Worm (Caenorhabditis elegans): ENCODE data around the gene hpo-19.

The hpo-19 gene

ce11 chrV:6429870-6430339 lies 6.5 kb upstream of the hpo-19 start, which contains the start of gene alh-4:
alh-4 (minus strand) TSS chrV:6429920.
- no peak for TF ChIP-seq egl-27 (tag; optimal IDR thresholded peaks at IDR 0.05)
- no peak for TF ChIP-seq elt-1 (tag; optimal IDR thresholded peaks at IDR 0.05)
- TF ChIP-seq mdl-1 (tag; optimal IDR thresholded peaks at IDR 0.05): no peak
- no peak for TF ChIP-seq nhr-77 (tag; optimal IDR thresholded peaks at IDR 0.05)
- TF ChIP-seq blmp-1 (tag; optimal IDR thresholded peaks at IDR 0.05; ENCODE audit: insufficient read depth): peak; percentile 3
- peak; percentile 6 for TF ChIP-seq nhr-21 (tag; optimal IDR thresholded peaks at IDR 0.05)
- TF ChIP-seq F13H6.1 (tag; optimal IDR thresholded peaks at IDR 0.05): no peak
- TF ChIP-seq dmd-4 (tag; optimal IDR thresholded peaks at IDR 0.05): no peak
- no peak for TF ChIP-seq skn-1 (tag; optimal IDR thresholded peaks at IDR 0.05)
- TF ChIP-seq sma-3 (GFP tag; optimal IDR thresholded peaks at IDR 0.05): peak; percentile 61
- TF ChIP-seq R02D3.7 (tag; optimal IDR thresholded peaks at IDR 0.05): no peak
- no peak for TF ChIP-seq C34F6.9 (tag; optimal IDR thresholded peaks at IDR 0.05)
- TF ChIP-seq mbf-1 (tag; optimal IDR thresholded peaks at IDR 0.05): no peak
- no peak for TF ChIP-seq nhr-11 (tag; optimal IDR thresholded peaks at IDR 0.05)
- TF ChIP-seq lin-39 (tag; optimal IDR thresholded peaks at IDR 0.05): no peak
- TF ChIP-seq zag-1 (tag; optimal IDR thresholded peaks at IDR 0.05): no peak
- no peak for TF ChIP-seq nhr-6 (tag; optimal IDR thresholded peaks at IDR 0.05)
- no peak for TF ChIP-seq ZK546.5 (tag; optimal IDR thresholded peaks at IDR 0.05)
- TF ChIP-seq nhr-10 (tag; optimal IDR thresholded peaks at IDR 0.05): no peak
- no peak for TF ChIP-seq sem-4 (tag; optimal IDR thresholded peaks at IDR 0.05)
- peak; percentile 66 for TF ChIP-seq nhr-25 (tag; optimal IDR thresholded peaks at IDR 0.05)
- no peak for TF ChIP-seq mab-5 (tag; optimal IDR thresholded peaks at IDR 0.05)
- TF ChIP-seq sma-9 (GFP tag; optimal IDR thresholded peaks at IDR 0.05): peak; percentile 21
- no peak for TF ChIP-seq sma-9 (tag; optimal IDR thresholded peaks at IDR 0.05)
- no peak for TF ChIP-seq ztf-1 (GFP tag; conservative IDR thresholded peaks at IDR 0.05)
- TF ChIP-seq unc-55 (GFP tag; optimal IDR thresholded peaks at IDR 0.05): no peak
- no peak for TF ChIP-seq peb-1 (tag; optimal IDR thresholded peaks at IDR 0.05)
- TF ChIP-seq crh-2 (tag; optimal IDR thresholded peaks at IDR 0.05): no peak
- no peak for TF ChIP-seq alr-1 (tag; optimal IDR thresholded peaks at IDR 0.05)
- TF ChIP-seq ceh-82 (tag; optimal IDR thresholded peaks at IDR 0.05): no peak
- TF ChIP-seq nhr-23 (tag; optimal IDR thresholded peaks at IDR 0.05): no peak
- TF ChIP-seq lsy-2 (tag; optimal IDR thresholded peaks at IDR 0.05): no peak
- no peak for TF ChIP-seq nhr-237 (tag; optimal IDR thresholded peaks at IDR 0.05)
- no peak for TF ChIP-seq ztf-11 (tag; optimal IDR thresholded peaks at IDR 0.05)
- TF ChIP-seq unc-62 (GFP tag; optimal IDR thresholded peaks at IDR 0.05): no peak
- no peak for TF ChIP-seq ceh-16 (tag; optimal IDR thresholded peaks at IDR 0.05)
- TF ChIP-seq nhr-12 (tag; optimal IDR thresholded peaks at IDR 0.05): no peak
- TF ChIP-seq elt-3 (tag; optimal IDR thresholded peaks at IDR 0.05): no peak
- no peak for TF ChIP-seq ama-1 (optimal IDR thresholded peaks at IDR 0.05)
- TF ChIP-seq gmeb-1 (tag; optimal IDR thresholded peaks at IDR 0.05): peak; percentile 19
- no peak for TF ChIP-seq ztf-4 (tag; optimal IDR thresholded peaks at IDR 0.05)
- TF ChIP-seq lin-13 (GFP tag; optimal IDR thresholded peaks at IDR 0.05): no peak
- no peak for TF ChIP-seq aly-2 (tag; optimal IDR thresholded peaks at IDR 0.05)
- no peak for TF ChIP-seq unc-39 (tag; optimal IDR thresholded peaks at IDR 0.05)
- no peak for TF ChIP-seq fos-1 (tag; optimal IDR thresholded peaks at IDR 0.05)
- TF ChIP-seq Y55F3AM.14 (GFP tag; optimal IDR thresholded peaks at IDR 0.05): no peak
- peak; percentile 16 for TF ChIP-seq nhr-129 (tag; optimal IDR thresholded peaks at IDR 0.05)
- TF ChIP-seq lin-11 (tag; optimal IDR thresholded peaks at IDR 0.05): no peak
- TF ChIP-seq snpc-4 (tag; optimal IDR thresholded peaks at IDR 0.05): no peak

Measured in whole organism, L2 larva.